Fruit fly (Drosophila melanogaster) whole organism, embryonic: Measurements from ENCODE around the gene RpS14a.

ENCODE experiments used
- ATbp ChIP-seq: fragments of 200-800 bp; sonication (Bioruptor generic); optimal IDR thresholded peaks from 2 replicates; lab custom pipeline; 2017; ENCODE audit warnings: missing biosample characterization, mild to moderate bottlenecking, missing genetic modification characterization, missing genetic modification reagents
- Bgb ChIP-seq: fragments of 200-800 bp; sonication (Bioruptor generic); IDR thresholded peaks from 2 replicates; pipeline ENCODE4 v1.3.6; 2022; ENCODE audit warnings: missing biosample characterization, missing genetic modification characterization; ENCODE audit not compliant: partially characterized antibody
- CG10321 ChIP-seq: fragments of 200-800 bp; sonication (Bioruptor generic); IDR thresholded peaks from 2 replicates; pipeline ENCODE4 v1.3.6; 2022; ENCODE audit warnings: missing biosample characterization, missing genetic modification characterization
- CG10543 ChIP-seq: fragments of 200-800 bp; sonication (Bioruptor generic); optimal IDR thresholded peaks from 3 replicates; lab custom pipeline; 2017; ENCODE audit warnings: missing biosample characterization, mild to moderate bottlenecking, missing genetic modification characterization, moderate library complexity
- CG11093 ChIP-seq: fragments of 200-800 bp; sonication (Bioruptor generic); IDR thresholded peaks from 3 replicates; pipeline ENCODE4 v1.3.6; 2022; ENCODE audit warnings: missing biosample characterization, missing genetic modification characterization
- CG11456 ChIP-seq: fragments of 200-800 bp; sonication (Bioruptor generic); IDR thresholded peaks from 3 replicates; pipeline ENCODE4 v1.3.6; 2022; ENCODE audit warnings: missing biosample characterization, missing genetic modification characterization
- CG11695 ChIP-seq: fragments of 200-800 bp; sonication (Bioruptor generic); IDR thresholded peaks from 3 replicates; pipeline ENCODE4 v1.3.6; 2022; ENCODE audit warnings: missing biosample characterization, missing genetic modification characterization
- CG13894 ChIP-seq: fragments of 200-800 bp; sonication (Bioruptor generic); optimal IDR thresholded peaks from 3 replicates; lab custom pipeline; 2018; ENCODE audit warnings: missing biosample characterization, mild to moderate bottlenecking, missing genetic modification characterization, moderate library complexity
- CG15601 ChIP-seq: fragments of 200-800 bp; sonication (Bioruptor generic); optimal IDR thresholded peaks from 3 replicates; lab custom pipeline; 2019; ENCODE audit warnings: missing biosample characterization, mild to moderate bottlenecking, missing genetic modification characterization, moderate library complexity
- CG17361 ChIP-seq: fragments of 200-800 bp; sonication (Bioruptor generic); IDR thresholded peaks from 3 replicates; pipeline ENCODE4 v1.3.6; 2022; ENCODE audit warnings: missing biosample characterization, missing genetic modification characterization
- CG1792 ChIP-seq: fragments of 200-800 bp; sonication (Bioruptor generic); optimal IDR thresholded peaks from 2 replicates; lab custom pipeline; 2016; ENCODE audit warnings: missing biosample characterization, missing genetic modification characterization
- CG2875 ChIP-seq: fragments of 200-800 bp; sonication (Bioruptor generic); optimal IDR thresholded peaks from 2 replicates; lab custom pipeline; 2017; ENCODE audit warnings: missing biosample characterization, mild to moderate bottlenecking, missing genetic modification characterization, missing genetic modification reagents
- CG31388 ChIP-seq: fragments of 200-800 bp; sonication (Bioruptor generic); optimal IDR thresholded peaks from 2 replicates; lab custom pipeline; 2016; ENCODE audit warnings: missing biosample characterization, missing genetic modification characterization
- CG3281 ChIP-seq: fragments of 200-800 bp; sonication (Bioruptor generic); optimal IDR thresholded peaks from 3 replicates; lab custom pipeline; 2017; ENCODE audit warnings: missing biosample characterization, mild to moderate bottlenecking, missing genetic modification characterization
- CG3838 ChIP-seq: fragments of 200-800 bp; sonication (Bioruptor generic); optimal IDR thresholded peaks from 3 replicates; lab custom pipeline; 2016; ENCODE audit warnings: missing biosample characterization, missing genetic modification characterization
- CG4282 ChIP-seq: fragments of 200-800 bp; sonication (Bioruptor generic); optimal IDR thresholded peaks from 2 replicates; lab custom pipeline; 2016; ENCODE audit warnings: missing biosample characterization, missing genetic modification characterization
- CG7372 ChIP-seq: fragments of 200-800 bp; sonication (Bioruptor generic); IDR thresholded peaks from 2 replicates; pipeline ENCODE4 v1.3.6; 2022; ENCODE audit warnings: missing biosample characterization, missing genetic modification characterization
- CG9727 ChIP-seq: fragments of 200-800 bp; sonication (Bioruptor generic); optimal IDR thresholded peaks from 3 replicates; lab custom pipeline; 2017; ENCODE audit warnings: missing biosample characterization, mild to moderate bottlenecking, missing genetic modification characterization
- CG9932 ChIP-seq: fragments of 200-800 bp; sonication (Bioruptor generic); IDR thresholded peaks from 2 replicates; pipeline ENCODE4 v1.3.6; 2022; ENCODE audit warnings: missing biosample characterization, missing genetic modification characterization
- Doc2 ChIP-seq: fragments of 200-800 bp; sonication (Bioruptor generic); IDR thresholded peaks from 2 replicates; pipeline ENCODE4 v1.3.6; 2022; ENCODE audit warnings: missing biosample characterization, missing genetic modification characterization
- Dp ChIP-seq: fragments of 200-800 bp; sonication (Bioruptor generic); optimal IDR thresholded peaks from 2 replicates; lab custom pipeline; 2018; ENCODE audit warnings: missing biosample characterization, mild to moderate bottlenecking, missing genetic modification characterization, moderate library complexity
- Fer3 ChIP-seq: fragments of 200-800 bp; sonication (Bioruptor generic); optimal IDR thresholded peaks from 2 replicates; lab custom pipeline; 2018; ENCODE audit warnings: missing biosample characterization, mild to moderate bottlenecking, missing genetic modification characterization, moderate library complexity
- HLH54F ChIP-seq: fragments of 200-800 bp; sonication (Bioruptor generic); optimal IDR thresholded peaks from 3 replicates; lab custom pipeline; 2016; ENCODE audit warnings: missing biosample characterization, missing genetic modification characterization
- Jarid2 ChIP-seq: fragments of 200-800 bp; sonication (Bioruptor generic); optimal IDR thresholded peaks from 3 replicates; lab custom pipeline; 2017; ENCODE audit warnings: mild to moderate bottlenecking, missing biosample characterization, missing genetic modification reagents, missing genetic modification characterization
- Lim3 ChIP-seq: fragments of 200-800 bp; sonication (Bioruptor generic); IDR thresholded peaks from 2 replicates; pipeline ENCODE4 v1.3.6; 2022; ENCODE audit warnings: missing biosample characterization, missing genetic modification characterization
- Mes4 ChIP-seq: fragments of 200-800 bp; sonication (Bioruptor generic); optimal IDR thresholded peaks from 2 replicates; lab custom pipeline; 2016; ENCODE audit warnings: missing biosample characterization, missing genetic modification characterization
- Myb ChIP-seq: fragments of 200-800 bp; sonication (Bioruptor generic); optimal IDR thresholded peaks from 2 replicates; lab custom pipeline; 2016; ENCODE audit warnings: missing biosample characterization, missing genetic modification characterization
- Pdp1 ChIP-seq, 2 experiments: fragments of 200-800 bp; sonication (Bioruptor generic); optimal IDR thresholded peaks; 3 replicates each; lab custom pipeline; 2016; ENCODE audit warnings: missing biosample characterization in 2 of 2, missing genetic modification characterization in 2 of 2, mild to moderate bottlenecking in 1 of 2, moderate library complexity in 1 of 2
- Rfx ChIP-seq: fragments of 200-800 bp; sonication (Bioruptor generic); IDR thresholded peaks from 2 replicates; pipeline ENCODE4 v1.3.6; 2022; ENCODE audit warnings: missing biosample characterization, missing genetic modification characterization
- Side ChIP-seq: fragments of 200-800 bp; sonication (Bioruptor generic); optimal IDR thresholded peaks from 2 replicates; lab custom pipeline; 2016; ENCODE audit warnings: missing biosample characterization, missing genetic modification characterization
- Tbp ChIP-seq: fragments of >200 bp; optimal IDR thresholded peaks from 2 replicates; lab custom pipeline; 2018; ENCODE audit warnings: missing biosample characterization, missing genetic modification characterization
- cg ChIP-seq: fragments of 200-800 bp; sonication (Bioruptor generic); optimal IDR thresholded peaks from 3 replicates; lab custom pipeline; 2019; ENCODE audit warnings: missing biosample characterization, mild to moderate bottlenecking, missing genetic modification characterization, moderate library complexity
- chinmo ChIP-seq: fragments of 200-800 bp; sonication (Bioruptor generic); IDR thresholded peaks from 4 replicates; pipeline ENCODE4 v1.3.6; 2022; ENCODE audit warnings: missing biosample characterization, missing genetic modification characterization; ENCODE audit not compliant: partially characterized antibody
- croc ChIP-seq: fragments of 200-800 bp; sonication (Bioruptor generic); conservative IDR thresholded peaks from 3 replicates; pipeline ENCODE4 v1.3.6; 2022; ENCODE audit warnings: missing biosample characterization, missing genetic modification characterization
- dpn ChIP-seq, 2 experiments: fragments of 200-800 bp; sonication (Bioruptor generic); optimal IDR thresholded peaks; 3 replicates each; lab custom pipeline; 2016; ENCODE audit warnings: missing biosample characterization in 2 of 2, missing genetic modification characterization in 2 of 2
- dysf ChIP-seq: fragments of 200-800 bp; sonication (Bioruptor generic); IDR thresholded peaks from 3 replicates; pipeline ENCODE4 v1.3.6; 2022; ENCODE audit warnings: missing biosample characterization, missing genetic modification characterization
- emc ChIP-seq: fragments of 200-800 bp; sonication (Bioruptor generic); optimal IDR thresholded peaks from 2 replicates; lab custom pipeline; 2016; ENCODE audit warnings: missing biosample characterization, missing genetic modification characterization
- fd64A ChIP-seq: fragments of 200-800 bp; sonication (Bioruptor generic); optimal IDR thresholded peaks from 3 replicates; lab custom pipeline; 2018; ENCODE audit warnings: missing biosample characterization, mild to moderate bottlenecking, missing genetic modification characterization
- gcm ChIP-seq: fragments of 200-800 bp; sonication (Bioruptor generic); optimal IDR thresholded peaks from 2 replicates; lab custom pipeline; 2019; ENCODE audit warnings: missing biosample characterization, mild to moderate bottlenecking, missing genetic modification characterization, moderate library complexity
- klu ChIP-seq: fragments of 200-800 bp; sonication (Bioruptor generic); IDR thresholded peaks from 2 replicates; pipeline ENCODE4 v1.3.6; 2022; ENCODE audit warnings: missing biosample characterization, missing genetic modification characterization
- lmd ChIP-seq: fragments of 200-800 bp; sonication (Bioruptor generic); IDR thresholded peaks from 2 replicates; pipeline ENCODE4 v1.3.6; 2022; ENCODE audit warnings: missing biosample characterization, missing genetic modification characterization
- mld ChIP-seq: fragments of 200-800 bp; sonication (Bioruptor generic); IDR thresholded peaks from 3 replicates; pipeline ENCODE4 v1.3.6; 2022; ENCODE audit warnings: missing biosample characterization, missing genetic modification characterization; ENCODE audit not compliant: partially characterized antibody
- nau ChIP-seq: fragments of 200-800 bp; sonication (Bioruptor generic); optimal IDR thresholded peaks from 3 replicates; lab custom pipeline; 2017; ENCODE audit warnings: missing biosample characterization, mild to moderate bottlenecking, missing genetic modification characterization, missing genetic modification reagents
- org-1 ChIP-seq: fragments of 200-800 bp; sonication (Bioruptor generic); optimal IDR thresholded peaks from 2 replicates; lab custom pipeline; 2017; ENCODE audit warnings: missing biosample characterization, missing genetic modification characterization
- p53 ChIP-seq: fragments of 200-800 bp; sonication (Bioruptor generic); optimal IDR thresholded peaks from 2 replicates; lab custom pipeline; 2016; ENCODE audit warnings: missing biosample characterization, missing genetic modification characterization
- rib ChIP-seq: fragments of 200-800 bp; sonication (Bioruptor generic); IDR thresholded peaks from 2 replicates; pipeline ENCODE4 v1.3.6; 2022; ENCODE audit warnings: missing biosample characterization, missing genetic modification characterization
- salm ChIP-seq: fragments of 200-800 bp; sonication (Bioruptor generic); optimal IDR thresholded peaks from 2 replicates; lab custom pipeline; 2018; ENCODE audit warnings: missing biosample characterization, mild to moderate bottlenecking, missing genetic modification characterization
- ssp ChIP-seq: fragments of 200-800 bp; sonication (Bioruptor generic); IDR thresholded peaks from 2 replicates; pipeline ENCODE4 v1.3.6; 2022; ENCODE audit warnings: missing biosample characterization, missing genetic modification characterization
- twi ChIP-seq: fragments of 200-800 bp; optimal IDR thresholded peaks from 2 replicates; lab custom pipeline; 2019; ENCODE audit warnings: missing biosample characterization, mild to moderate bottlenecking, missing genetic modification characterization, moderate library complexity
- unpg ChIP-seq: fragments of 200-800 bp; sonication (Bioruptor generic); optimal IDR thresholded peaks from 3 replicates; lab custom pipeline; 2018; ENCODE audit warnings: missing biosample characterization, mild to moderate bottlenecking, missing genetic modification characterization, moderate library complexity
- yki ChIP-seq: fragments of >200 bp; optimal IDR thresholded peaks from 3 replicates; lab custom pipeline; 2018

The RpS14a gene

dm6 chrX:7975516-7976257 is 42.1 kb downstream of the RpS14a start (continued):
- TF ChIP-seq CG17361 (GFP tag; lab: Robert Waterston, UW): 0 out of 3 replicates have a peak, but pooled peaks have one; percentile 33
- TF ChIP-seq HLH54F (GFP tag; lab: Kevin White, UChicago): no peak
- TF ChIP-seq lmd (GFP tag; lab: Robert Waterston, UW): no peak
- TF ChIP-seq nau (GFP tag; lab: Kevin White, UChicago): no peak
- TF ChIP-seq cg (GFP tag; lab: Kevin White, UChicago): no peak
- no peak for TF ChIP-seq croc (GFP tag; lab: Robert Waterston, UW)
- TF ChIP-seq org-1 (GFP tag; lab: Kevin White, UChicago): no peak
- TF ChIP-seq Lim3 (GFP tag; lab: Robert Waterston, UW): no peak
- no peak for TF ChIP-seq CG10321 (GFP tag; lab: Robert Waterston, UW)
- TF ChIP-seq dysf (GFP tag; lab: Robert Waterston, UW): no peak
- no peak for TF ChIP-seq CG11456 (GFP tag; lab: Robert Waterston, UW)
- peak; percentile 61 for TF ChIP-seq unpg (GFP tag; lab: Kevin White, UChicago)
- no peak for TF ChIP-seq CG11093 (GFP tag; lab: Robert Waterston, UW)
- TF ChIP-seq klu (GFP tag; lab: Robert Waterston, UW): no peak
- TF ChIP-seq Mes4: no peak
- TF ChIP-seq gcm (GFP tag; lab: Kevin White, UChicago): no peak
- no peak for TF ChIP-seq emc
- no peak for TF ChIP-seq Jarid2 (GFP tag; lab: Kevin White, UChicago)
- TF ChIP-seq Dp (GFP tag; lab: Kevin White, UChicago): no peak
- no peak for TF ChIP-seq CG31388 (GFP tag; lab: Kevin White, UChicago)
- peak in 1 of 2 experiments; percentile 22 for TF ChIP-seq Pdp1 (GFP tag; optimal IDR thresholded peaks at IDR 0.05; lab: Kevin White, UChicago)
- no peak for TF ChIP-seq CG11695 (GFP tag; lab: Robert Waterston, UW)
- TF ChIP-seq CG4282 (GFP tag; lab: Kevin White, UChicago): no peak
- no peak for TF ChIP-seq Rfx (GFP tag; lab: Robert Waterston, UW)
- TF ChIP-seq CG9932 (GFP tag; lab: Robert Waterston, UW): no peak
- TF ChIP-seq Myb: no peak
- no peak for TF ChIP-seq CG3281 (GFP tag; lab: Kevin White, UChicago)
- no peak for TF ChIP-seq Tbp (GFP tag; lab: Kevin White, UChicago)
- TF ChIP-seq twi: no peak
- TF ChIP-seq CG9727 (GFP tag; lab: Kevin White, UChicago): no peak
- no peak for TF ChIP-seq rib (GFP tag; lab: Robert Waterston, UW)
- no peak for TF ChIP-seq CG10543
- TF ChIP-seq dpn (GFP tag; optimal IDR thresholded peaks at IDR 0.05; lab: Kevin White, UChicago): peak in 1 of 2 experiments; percentile 38
- no peak for TF ChIP-seq salm
- TF ChIP-seq CG13894 (tag; lab: Kevin White, UChicago): no peak
- no peak for TF ChIP-seq Side (GFP tag; lab: Kevin White, UChicago)
- TF ChIP-seq fd64A: no peak
- no peak for TF ChIP-seq Fer3 (tag; lab: Kevin White, UChicago)
- TF ChIP-seq CG3838 (GFP tag; lab: Kevin White, UChicago): no peak
- no peak for TF ChIP-seq CG15601 (tag; lab: Kevin White, UChicago)
- TF ChIP-seq CG1792 (GFP tag; lab: Kevin White, UChicago): no peak
- TF ChIP-seq ssp: 0 out of 2 replicates have a peak, but pooled peaks have one; percentile 12
- TF ChIP-seq yki (lab: Kevin White, UChicago): no peak
- TF ChIP-seq chinmo (GFP tag; lab: Robert Waterston, UW): no peak
- no peak for TF ChIP-seq CG7372 (GFP tag; lab: Robert Waterston, UW)
- TF ChIP-seq Doc2 (GFP tag; lab: Robert Waterston, UW): no peak
- no peak for TF ChIP-seq Bgb (GFP tag; lab: Robert Waterston, UW)
- TF ChIP-seq ATbp (GFP tag; lab: Kevin White, UChicago): peak; percentile 34
- no peak for TF ChIP-seq p53 (GFP tag; lab: Kevin White, UChicago)
- no peak for TF ChIP-seq mld (GFP tag; lab: Robert Waterston, UW)
- TF ChIP-seq CG2875 (GFP tag; lab: Kevin White, UChicago): peak; percentile 26
